Worm (Caenorhabditis elegans) whole organism, early embryonic: ENCODE measurements around the gene cul-2.

Experiments
- F13C5.2 ChIP-seq: sonication (generic microtip); optimal IDR thresholded peaks from 2 replicates; lab custom pipeline; 2017; ENCODE audit warnings: mild to moderate bottlenecking, missing genetic modification characterization, inconsistent platforms, missing compliant biosample characterization
- aly-1 ChIP-seq: sonication (generic microtip); optimal IDR thresholded peaks from 2 replicates; lab custom pipeline; 2016; ENCODE audit warnings: missing genetic modification characterization, missing compliant biosample characterization
- ama-1 ChIP-seq: fragments of 150-350 bp; optimal IDR thresholded peaks from 2 replicates; lab custom pipeline; 2014
- ceh-36 ChIP-seq: sonication (generic microtip); optimal IDR thresholded peaks from 2 replicates; lab custom pipeline; 2016; ENCODE audit warnings: missing genetic modification characterization, inconsistent platforms, missing compliant biosample characterization
- hmbx-1 ChIP-seq: sonication (generic microtip); optimal IDR thresholded peaks from 2 replicates; lab custom pipeline; 2016; ENCODE audit warnings: mild to moderate bottlenecking, missing genetic modification characterization, missing compliant biosample characterization
- hmg-4 ChIP-seq: fragments of 200-800 bp; sonication (Bioruptor generic); optimal IDR thresholded peaks from 2 replicates; lab custom pipeline; 2018; ENCODE audit warnings: mild to moderate bottlenecking, missing genetic modification characterization, missing compliant biosample characterization
- hnd-1 ChIP-seq: sonication (generic microtip); optimal IDR thresholded peaks from 2 replicates; lab custom pipeline; 2016; ENCODE audit warnings: missing genetic modification characterization, missing compliant biosample characterization
- pes-1 ChIP-seq: fragments of 200-800 bp; sonication (Bioruptor generic); IDR thresholded peaks from 2 replicates; pipeline ENCODE4 v1.3.6; 2022; ENCODE audit warnings: missing genetic modification reagents, missing genetic modification characterization, missing compliant biosample characterization
- scrt-1 ChIP-seq: fragments of 200-800 bp; sonication (Bioruptor generic); IDR thresholded peaks from 2 replicates; pipeline ENCODE4 v1.3.6; 2022; ENCODE audit warnings: missing genetic modification characterization, missing compliant biosample characterization
- sea-1 ChIP-seq: fragments of 200-800 bp; sonication (Bioruptor generic); conservative IDR thresholded peaks from 2 replicates; pipeline ENCODE4 v1.3.6; 2022; ENCODE audit warnings: missing genetic modification characterization, missing compliant biosample characterization
- tbx-11 ChIP-seq: fragments of 200-800 bp; sonication (Bioruptor generic); IDR thresholded peaks from 2 replicates; pipeline ENCODE4 v1.3.6; 2022; ENCODE audit warnings: missing genetic modification characterization, missing compliant biosample characterization
- tbx-37 ChIP-seq: fragments of 200-800 bp; sonication (Bioruptor generic); conservative IDR thresholded peaks from 2 replicates; pipeline ENCODE4 v1.3.6; 2022; ENCODE audit warnings: missing genetic modification reagents, missing genetic modification characterization, missing compliant biosample characterization

DNA sequence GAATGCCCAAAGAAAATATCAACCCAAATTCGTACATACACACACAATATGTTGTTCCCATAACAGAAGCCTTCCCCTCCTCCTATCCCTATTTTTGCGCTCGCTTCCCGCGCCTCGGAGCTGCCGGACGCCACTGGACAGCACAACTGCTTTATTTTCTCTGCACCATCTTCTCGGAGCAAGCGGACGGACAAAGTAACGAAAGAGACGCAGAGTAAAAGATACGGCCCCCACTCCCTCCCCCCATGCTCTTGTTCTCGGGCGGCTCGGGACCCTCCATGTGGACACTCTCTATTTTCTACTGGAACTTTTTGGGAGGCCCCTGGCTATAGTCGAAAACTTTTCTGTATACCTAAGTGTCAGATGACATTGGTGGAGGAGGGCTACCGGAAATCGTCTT lies 10.8 kb downstream of the cul-2 start:
- TF ChIP-seq F13C5.2 (tag; lab: Kevin White, UChicago) = no peak
- TF ChIP-seq ama-1 (lab: Kevin White, UChicago) = no peak
- no peak for TF ChIP-seq scrt-1 (GFP tag; lab: Robert Waterston, UW)
- TF ChIP-seq hnd-1 (tag; lab: Kevin White, UChicago) = no peak
- TF ChIP-seq sea-1 (GFP tag; lab: Robert Waterston, UW) = no peak
- TF ChIP-seq pes-1 (GFP tag; lab: Robert Waterston, UW) = no peak
- TF ChIP-seq tbx-37 = no peak
- no peak for TF ChIP-seq hmbx-1 (tag; lab: Kevin White, UChicago)
- no peak for TF ChIP-seq hmg-4 (GFP tag; lab: Kevin White, UChicago)
- no peak for TF ChIP-seq tbx-11 (GFP tag; lab: Robert Waterston, UW)
- no peak for TF ChIP-seq aly-1 (tag; lab: Kevin White, UChicago)
- no peak for TF ChIP-seq ceh-36 (tag; lab: Kevin White, UChicago)
